Worm (Caenorhabditis elegans) whole organism, young adult: Measurements from ENCODE around the gene F56D5.5.

Source experiments
- B0336.3 ChIP-seq: fragments of 200-800 bp; sonication (Bioruptor generic); IDR thresholded peaks from 2 replicates; pipeline ENCODE4 v1.3.6; 2022; ENCODE audit warnings: missing genetic modification characterization, missing compliant biosample characterization
- C17E4.6 ChIP-seq: fragments of 200-800 bp; sonication (Bioruptor generic); IDR thresholded peaks from 2 replicates; pipeline ENCODE4 v1.3.6; 2022; ENCODE audit warnings: missing genetic modification reagents, missing genetic modification characterization, missing compliant biosample characterization
- F22D6.2 ChIP-seq: sonication (generic microtip); optimal IDR thresholded peaks from 2 replicates; lab custom pipeline; 2016; ENCODE audit warnings: mild to moderate bottlenecking, missing genetic modification characterization, missing compliant biosample characterization
- F23B12.7 ChIP-seq: sonication (generic microtip); optimal IDR thresholded peaks from 2 replicates; lab custom pipeline; 2017; ENCODE audit warnings: missing genetic modification characterization, mild to moderate bottlenecking, missing compliant biosample characterization, antibody characterized with exemption, moderate library complexity; ENCODE audit not compliant: insufficient read depth
- F39B2.1 ChIP-seq: fragments of 200-800 bp; sonication (Bioruptor generic); IDR thresholded peaks from 2 replicates; pipeline ENCODE4 v1.3.6; 2022; ENCODE audit warnings: missing genetic modification reagents, missing genetic modification characterization, missing compliant biosample characterization
- F55B11.4 ChIP-seq: sonication (generic microtip); optimal IDR thresholded peaks from 2 replicates; lab custom pipeline; 2016; ENCODE audit warnings: missing compliant biosample characterization, missing genetic modification characterization, borderline replicate concordance; ENCODE audit not compliant: insufficient read depth
- K12H6.12 ChIP-seq: fragments of 200-800 bp; sonication (Bioruptor generic); optimal IDR thresholded peaks from 2 replicates; lab custom pipeline; 2018; ENCODE audit warnings: mild to moderate bottlenecking, missing genetic modification characterization, missing compliant biosample characterization
- Y53F4B.3 ChIP-seq: fragments of 200-800 bp; sonication (Bioruptor generic); IDR thresholded peaks from 2 replicates; pipeline ENCODE4 v1.3.6; 2022; ENCODE audit warnings: missing genetic modification reagents, missing genetic modification characterization, missing compliant biosample characterization
- Y53G8AR.9 ChIP-seq: fragments of 200-800 bp; sonication (Bioruptor generic); conservative IDR thresholded peaks from 2 replicates; pipeline ENCODE4 v1.3.6; 2022; ENCODE audit warnings: missing genetic modification reagents, missing genetic modification characterization, missing compliant biosample characterization
- Y95B8A.8 ChIP-seq: fragments of 200-800 bp; sonication (Bioruptor generic); IDR thresholded peaks from 2 replicates; pipeline ENCODE4 v1.3.6; 2022; ENCODE audit warnings: missing genetic modification reagents, missing genetic modification characterization, missing compliant biosample characterization
- ama-1 ChIP-seq, 3 experiments: fragments of 150-350 bp in 1 of 3; sonication (generic microtip) in 2 of 3; optimal IDR thresholded peaks; 2 replicates each; lab custom pipeline; 2014 to 2018; ENCODE audit warnings: missing biosample characterization in 2 of 3, missing genetic modification characterization in 2 of 3, missing genetic modification reagents in 2 of 3
- aptf-3 ChIP-seq: fragments of 200-800 bp; sonication (Bioruptor generic); IDR thresholded peaks from 2 replicates; pipeline ENCODE4 v1.3.6; 2022; ENCODE audit warnings: missing genetic modification characterization, missing compliant biosample characterization
- atf-7 ChIP-seq: sonication (generic microtip); optimal IDR thresholded peaks from 2 replicates; lab custom pipeline; 2017; ENCODE audit warnings: mild to moderate bottlenecking, missing genetic modification characterization, missing compliant biosample characterization
- athp-1 ChIP-seq: sonication (generic microtip); optimal IDR thresholded peaks from 2 replicates; lab custom pipeline; 2017; ENCODE audit warnings: mild to moderate bottlenecking, missing genetic modification characterization, missing compliant biosample characterization
- attf-3 ChIP-seq: fragments of 200-800 bp; sonication (Bioruptor generic); conservative IDR thresholded peaks from 2 replicates; pipeline ENCODE4 v1.3.6; 2022; ENCODE audit warnings: missing genetic modification reagents, missing genetic modification characterization, missing compliant biosample characterization
- attf-5 ChIP-seq: fragments of 200-800 bp; sonication (Bioruptor generic); optimal IDR thresholded peaks from 2 replicates; lab custom pipeline; 2018; ENCODE audit warnings: mild to moderate bottlenecking, missing genetic modification characterization, missing compliant biosample characterization
- ccch-3 ChIP-seq: fragments of 200-800 bp; sonication (Bioruptor generic); optimal IDR thresholded peaks from 2 replicates; lab custom pipeline; 2018; ENCODE audit warnings: mild to moderate bottlenecking, missing genetic modification characterization, missing compliant biosample characterization
- cebp-2 ChIP-seq: fragments of 200-800 bp; sonication (Bioruptor generic); IDR thresholded peaks from 2 replicates; pipeline ENCODE4 v1.3.6; 2022; ENCODE audit warnings: missing genetic modification characterization, missing compliant biosample characterization
- ceh-27 ChIP-seq: fragments of 200-800 bp; sonication (Bioruptor generic); optimal IDR thresholded peaks from 2 replicates; lab custom pipeline; 2018; ENCODE audit warnings: mild to moderate bottlenecking, missing genetic modification characterization, moderate library complexity, missing compliant biosample characterization
- ceh-91 ChIP-seq: fragments of 200-800 bp; sonication (Bioruptor generic); IDR thresholded peaks from 2 replicates; pipeline ENCODE4 v1.3.6; 2022; ENCODE audit warnings: missing genetic modification reagents, missing genetic modification characterization, missing compliant biosample characterization
- dpl-1 ChIP-seq: fragments of 150-350 bp; optimal IDR thresholded peaks from 2 replicates; lab custom pipeline; 2014; ENCODE audit warnings: missing biosample characterization, missing genetic modification reagents, missing genetic modification characterization
- efl-1 ChIP-seq: fragments of 150-350 bp; optimal IDR thresholded peaks from 2 replicates; lab custom pipeline; 2014; ENCODE audit warnings: missing biosample characterization, missing genetic modification reagents, missing genetic modification characterization
- ets-4 ChIP-seq: fragments of 200-800 bp; sonication (Bioruptor generic); optimal IDR thresholded peaks from 2 replicates; lab custom pipeline; 2018; ENCODE audit warnings: mild to moderate bottlenecking, missing genetic modification characterization, missing compliant biosample characterization
- fkh-3 ChIP-seq: sonication (generic microtip); optimal IDR thresholded peaks from 2 replicates; lab custom pipeline; 2016; ENCODE audit warnings: mild to moderate bottlenecking, missing genetic modification characterization, missing compliant biosample characterization
- gei-17 ChIP-seq: fragments of 200-800 bp; sonication (Bioruptor generic); optimal IDR thresholded peaks from 2 replicates; lab custom pipeline; 2018; ENCODE audit warnings: mild to moderate bottlenecking, missing genetic modification characterization, missing compliant biosample characterization
- let-526 ChIP-seq: fragments of 200-800 bp; sonication (Bioruptor generic); IDR thresholded peaks from 2 replicates; pipeline ENCODE4 v1.3.6; 2022; ENCODE audit warnings: missing genetic modification reagents, missing genetic modification characterization, missing compliant biosample characterization
- lin-26 ChIP-seq: fragments of 200-800 bp; sonication (Bioruptor generic); IDR thresholded peaks from 2 replicates; pipeline ENCODE4 v1.3.6; 2022; ENCODE audit warnings: missing genetic modification reagents, missing genetic modification characterization, missing compliant biosample characterization
- lin-35 ChIP-seq, 3 experiments: fragments of 150-350 bp in 2 of 3; sonication (generic microtip) in 1 of 3; optimal IDR thresholded peaks; 2 replicates each; lab custom pipeline; 2014 to 2018; ENCODE audit warnings: missing biosample characterization in 3 of 3, missing genetic modification characterization in 3 of 3, missing genetic modification reagents in 3 of 3
- lsl-1 ChIP-seq: fragments of 200-800 bp; sonication (Bioruptor generic); optimal IDR thresholded peaks from 2 replicates; lab custom pipeline; 2018; ENCODE audit warnings: mild to moderate bottlenecking, missing genetic modification characterization, moderate library complexity, missing compliant biosample characterization
- madf-3 ChIP-seq: fragments of 200-800 bp; sonication (Bioruptor generic); IDR thresholded peaks from 2 replicates; pipeline ENCODE4 v1.3.6; 2022; ENCODE audit warnings: missing genetic modification reagents, missing genetic modification characterization, missing compliant biosample characterization
- nfya-1 ChIP-seq: sonication (generic microtip); optimal IDR thresholded peaks from 2 replicates; lab custom pipeline; 2017; ENCODE audit warnings: antibody characterized with exemption, missing compliant biosample characterization, missing genetic modification characterization, borderline replicate concordance; ENCODE audit not compliant: insufficient read depth
- nfyb-1 ChIP-seq: fragments of 200-800 bp; sonication (Bioruptor generic); IDR thresholded peaks from 2 replicates; pipeline ENCODE4 v1.3.6; 2022; ENCODE audit warnings: missing genetic modification reagents, missing genetic modification characterization, missing compliant biosample characterization
- nhr-179 ChIP-seq: sonication (generic microtip); optimal IDR thresholded peaks from 2 replicates; lab custom pipeline; 2016; ENCODE audit warnings: mild to moderate bottlenecking, missing genetic modification characterization, missing compliant biosample characterization
- nhr-90 ChIP-seq: sonication (generic microtip); optimal IDR thresholded peaks from 2 replicates; lab custom pipeline; 2016; ENCODE audit warnings: missing genotype, mild to moderate bottlenecking, missing genetic modification characterization, missing compliant biosample characterization
- pbrm-1 ChIP-seq: fragments of 200-800 bp; sonication (Bioruptor generic); IDR thresholded peaks from 2 replicates; pipeline ENCODE4 v1.3.6; 2022; ENCODE audit warnings: missing genetic modification reagents, missing genetic modification characterization, missing compliant biosample characterization
- sea-2 ChIP-seq: fragments of 200-800 bp; sonication (Bioruptor generic); IDR thresholded peaks from 2 replicates; pipeline ENCODE4 v1.3.6; 2022; ENCODE audit warnings: missing genetic modification characterization, missing compliant biosample characterization
- snpc-1.1 ChIP-seq: sonication (generic microtip); optimal IDR thresholded peaks from 2 replicates; lab custom pipeline; 2017; ENCODE audit warnings: missing genetic modification characterization, mild to moderate bottlenecking, missing compliant biosample characterization, antibody characterized with exemption, moderate library complexity, missing genotype, missing genetic modification reagents; ENCODE audit not compliant: insufficient read depth
- snpc-3.4 ChIP-seq: sonication (generic microtip); optimal IDR thresholded peaks from 2 replicates; lab custom pipeline; 2017; ENCODE audit warnings: missing genetic modification characterization, mild to moderate bottlenecking, missing compliant biosample characterization, antibody characterized with exemption, moderate library complexity, missing genotype, missing genetic modification reagents
- snpc-4 ChIP-seq, 5 experiments: fragments of 150-350 bp in 1 of 5; sonication (generic microtip) in 4 of 5; optimal IDR thresholded peaks; 2 replicates each; lab custom pipeline; 2014 to 2018; ENCODE audit warnings: missing genetic modification characterization in 5 of 5, missing biosample characterization in 3 of 5, antibody characterized with exemption in 2 of 5, mild to moderate bottlenecking in 2 of 5, missing compliant biosample characterization in 2 of 5, missing genotype in 2 of 5, moderate library complexity in 2 of 5, missing genetic modification reagents in 1 of 5
- tbp1 ChIP-seq: fragments of 200-800 bp; sonication (Bioruptor generic); optimal IDR thresholded peaks from 2 replicates; lab custom pipeline; 2018; ENCODE audit warnings: mild to moderate bottlenecking, missing genetic modification characterization, missing compliant biosample characterization
- tlf-1 ChIP-seq: fragments of 200-800 bp; sonication (Bioruptor generic); optimal IDR thresholded peaks from 2 replicates; lab custom pipeline; 2018; ENCODE audit warnings: mild to moderate bottlenecking, missing genetic modification characterization, missing compliant biosample characterization
- xnd-1 ChIP-seq: sonication (generic microtip); optimal IDR thresholded peaks from 2 replicates; lab custom pipeline; 2016; ENCODE audit warnings: missing genotype, missing genetic modification reagents, missing genetic modification characterization, missing compliant biosample characterization
- zfh-2 ChIP-seq: fragments of 200-800 bp; sonication (Bioruptor generic); conservative IDR thresholded peaks from 2 replicates; pipeline ENCODE4 v1.3.6; 2022; ENCODE audit warnings: missing genetic modification reagents, missing genetic modification characterization, missing compliant biosample characterization
- zim-3 ChIP-seq: sonication (generic microtip); optimal IDR thresholded peaks from 2 replicates; lab custom pipeline; 2017; ENCODE audit warnings: mild to moderate bottlenecking, missing genetic modification characterization, moderate library complexity, missing compliant biosample characterization
- ztf-26 ChIP-seq: sonication (generic microtip); optimal IDR thresholded peaks from 2 replicates; lab custom pipeline; 2017; ENCODE audit warnings: missing genetic modification characterization, missing compliant biosample characterization
- ztf-28 ChIP-seq: fragments of 200-800 bp; sonication (Bioruptor generic); IDR thresholded peaks from 2 replicates; pipeline ENCODE4 v1.3.6; 2022; ENCODE audit warnings: missing genetic modification reagents, missing genetic modification characterization, missing compliant biosample characterization

Gene F56D5.5

ce11 chrIV:9444417-9445026 is 36.6 kb upstream of the F56D5.5 start (continued):
- TF ChIP-seq efl-1 (GFP tag; lab: Kevin White, UChicago), result peak; percentile 47
- TF ChIP-seq ztf-26, result peak; percentile 63
- peak; percentile 57; the same call in 1 of the 2 replicates for TF ChIP-seq lin-26 (GFP tag; lab: Robert Waterston, UW)
- TF ChIP-seq atf-7 (tag; lab: Kevin White, UChicago), result peak; percentile 86
- TF ChIP-seq F22D6.2 (tag; lab: Kevin White, UChicago), result peak; percentile 43
- TF ChIP-seq tbp1 (GFP tag; lab: Kevin White, UChicago), result peak; percentile 81
- peak; percentile 53 for TF ChIP-seq ceh-91 (GFP tag; lab: Robert Waterston, UW)
- TF ChIP-seq cebp-2, result 0 out of 2 replicates have a peak, but pooled peaks have one; percentile 22
- no peak for TF ChIP-seq F55B11.4
- TF ChIP-seq pbrm-1 (GFP tag; lab: Robert Waterston, UW), result peak; percentile 95
- TF ChIP-seq xnd-1 (tag; lab: Kevin White, UChicago), result peak; percentile 32
- TF ChIP-seq snpc-3.4 (tag; lab: Kevin White, UChicago), result peak; percentile 95
- TF ChIP-seq nhr-179, result no peak
- TF ChIP-seq B0336.3 (GFP tag; lab: Robert Waterston, UW), result peak; percentile 95
- peak; percentile 42 for TF ChIP-seq nhr-90 (tag; lab: Kevin White, UChicago)
- TF ChIP-seq Y95B8A.8, result peak; percentile 75; the same call in 1 of the 2 replicates
- peak; percentile 3 for TF ChIP-seq dpl-1 (GFP tag; lab: Kevin White, UChicago)
- peak; percentile 74 for TF ChIP-seq lsl-1 (GFP tag; lab: Kevin White, UChicago)
- peak in 1 of 3 experiments; percentile 81 for TF ChIP-seq lin-35 (GFP tag; optimal IDR thresholded peaks at IDR 0.05; lab: Kevin White, UChicago)
- TF ChIP-seq athp-1 (tag; lab: Kevin White, UChicago), result peak; percentile 45
- TF ChIP-seq attf-5 (GFP tag; lab: Kevin White, UChicago), result peak; percentile 84
- TF ChIP-seq K12H6.12, result peak; percentile 83
- no peak for TF ChIP-seq ets-4 (GFP tag; lab: Kevin White, UChicago)
- TF ChIP-seq madf-3 (GFP tag; lab: Robert Waterston, UW), result 0 out of 2 replicates have a peak, but pooled peaks have one; percentile 11
- peak; percentile 94 for TF ChIP-seq ceh-27 (GFP tag; lab: Kevin White, UChicago)
- peak; percentile 77 for TF ChIP-seq let-526 (GFP tag; lab: Robert Waterston, UW)
- peak; percentile 98 for TF ChIP-seq snpc-4 (GFP tag; optimal IDR thresholded peaks at IDR 0.05; lab: Kevin White, UChicago)
- TF ChIP-seq snpc-4 (tag; optimal IDR thresholded peaks at IDR 0.05; lab: Kevin White, UChicago), result peak; percentile 99
- TF ChIP-seq Y53G8AR.9 (GFP tag; lab: Robert Waterston, UW), result peak; percentile 79
- peak; percentile 94 for TF ChIP-seq nfyb-1 (GFP tag; lab: Robert Waterston, UW)
- 0 out of 2 replicates have a peak, but pooled peaks have one; percentile 66 for TF ChIP-seq ztf-28 (GFP tag; lab: Robert Waterston, UW)
- TF ChIP-seq aptf-3 (GFP tag; lab: Robert Waterston, UW), result no peak
- TF ChIP-seq F23B12.7 (tag; lab: Kevin White, UChicago), result peak; percentile 95
- TF ChIP-seq nfya-1, result no peak
- TF ChIP-seq zfh-2 (GFP tag; lab: Robert Waterston, UW), result no peak
- peak; percentile 97 for TF ChIP-seq snpc-1.1 (tag; lab: Kevin White, UChicago)
- peak; percentile 77 for TF ChIP-seq attf-3 (GFP tag; lab: Robert Waterston, UW)
- TF ChIP-seq sea-2 (GFP tag; lab: Robert Waterston, UW), result no peak
- peak; percentile 67 for TF ChIP-seq gei-17 (GFP tag; lab: Kevin White, UChicago)
- no peak for TF ChIP-seq zim-3 (tag; lab: Kevin White, UChicago)
- peak; percentile 74; the same call in 1 of the 2 replicates for TF ChIP-seq Y53F4B.3 (GFP tag; lab: Robert Waterston, UW)
- TF ChIP-seq C17E4.6, result peak; percentile 65
- TF ChIP-seq ccch-3 (GFP tag; lab: Kevin White, UChicago), result no peak
- TF ChIP-seq F39B2.1 (GFP tag; lab: Robert Waterston, UW), result no peak
- TF ChIP-seq fkh-3 (tag; lab: Kevin White, UChicago), result no peak
- peak; percentile 98 for TF ChIP-seq ama-1 (optimal IDR thresholded peaks at IDR 0.05; lab: Kevin White, UChicago)
- TF ChIP-seq ama-1 (GFP tag; optimal IDR thresholded peaks at IDR 0.05; lab: Kevin White, UChicago), result no peak
- peak; percentile 81 for TF ChIP-seq tlf-1
